Worm (Caenorhabditis elegans) whole organism, L2 larva: Measurements from ENCODE around the gene W10G11.2.
"Not testable (repeated sequence)": the region's sequence is repeated elsewhere in the genome, so short reads cannot be mapped to it uniquely, and the experiment has no call there.

Experiments
- lin-13 ChIP-seq: fragments of 150-350 bp; optimal IDR thresholded peaks from 2 replicates; lab custom pipeline; 2014; ENCODE audit warnings: missing biosample characterization, missing genetic modification reagents, missing genetic modification characterization
- lin-39 ChIP-seq: fragments of 150-350 bp; optimal IDR thresholded peaks from 2 replicates; lab custom pipeline; 2014; ENCODE audit warnings: missing biosample characterization, missing genetic modification reagents, missing genetic modification characterization
- mdl-1 ChIP-seq, 2 experiments: fragments of 150-350 bp in 1 of 2; sonication (generic microtip) in 1 of 2; optimal IDR thresholded peaks; 2 replicates each; lab custom pipeline; 2017; ENCODE audit warnings: missing biosample characterization in 2 of 2, missing genetic modification characterization in 2 of 2
- peb-1 ChIP-seq: fragments of 150-350 bp; optimal IDR thresholded peaks from 2 replicates; lab custom pipeline; 2014; ENCODE audit warnings: missing biosample characterization, missing genetic modification characterization
- ztf-11 ChIP-seq: sonication (generic microtip); optimal IDR thresholded peaks from 2 replicates; lab custom pipeline; 2017; ENCODE audit warnings: missing biosample characterization, missing genetic modification characterization

DNA sequence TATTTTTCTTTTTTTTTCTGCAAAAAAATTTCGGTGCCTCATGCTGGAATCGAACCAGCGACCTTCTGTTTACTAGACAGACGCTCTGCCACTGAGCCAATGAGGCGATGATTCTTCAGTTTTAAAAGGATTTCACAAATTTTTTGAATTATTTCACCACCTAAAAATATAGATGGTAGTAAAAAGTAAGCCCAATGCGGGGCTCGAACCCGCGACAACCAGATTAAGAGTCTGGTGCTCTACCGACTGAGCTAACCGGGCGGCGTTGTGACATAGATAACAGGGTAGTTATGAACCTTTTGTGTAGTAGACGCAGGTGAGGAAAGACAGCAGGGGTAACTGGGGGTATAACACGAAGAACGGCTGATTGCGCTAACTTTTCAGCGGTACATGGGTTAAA, 6.1 kb upstream of the W10G11.2 start:
- not testable (repeated sequence) for TF ChIP-seq lin-13 (GFP tag; lab: Kevin White, UChicago); peb-1 (tag; lab: Kevin White, UChicago); mdl-1 (tag; optimal IDR thresholded peaks at IDR 0.05; lab: Kevin White, UChicago); lin-39 (tag; lab: Kevin White, UChicago); ztf-11 (tag; lab: Kevin White, UChicago)
